Fruit fly (Drosophila melanogaster) whole organism, embryonic: ENCODE results near the gene nerfin-2.
A peak's percentile ranks its signal among the peaks of the same experiment; 100 is the strongest.

Experiments used
- CG10959 ChIP-seq: fragments of 200-800 bp; sonication (Bioruptor generic); IDR thresholded peaks from 2 replicates; pipeline ENCODE4 v1.3.6; 2022; ENCODE audit warnings: missing biosample characterization, missing genetic modification characterization
- CG12236 ChIP-seq: fragments of 200-800 bp; sonication (Bioruptor generic); optimal IDR thresholded peaks from 2 replicates; lab custom pipeline; 2016; ENCODE audit warnings: missing biosample characterization, missing genetic modification characterization
- CG12659 ChIP-seq: fragments of 200-800 bp; sonication (Bioruptor generic); optimal IDR thresholded peaks from 3 replicates; lab custom pipeline; 2017; ENCODE audit warnings: mild to moderate bottlenecking, missing biosample characterization, missing genetic modification reagents, missing genetic modification characterization
- CG14441 ChIP-seq: fragments of 200-800 bp; sonication (Bioruptor generic); IDR thresholded peaks from 2 replicates; pipeline ENCODE4 v1.3.6; 2022; ENCODE audit warnings: missing biosample characterization, missing genetic modification characterization
- CG1647 ChIP-seq: fragments of 200-800 bp; sonication (Bioruptor generic); optimal IDR thresholded peaks from 3 replicates; lab custom pipeline; 2016; ENCODE audit warnings: missing biosample characterization, missing genetic modification characterization
- CG16779 ChIP-seq: fragments of 200-800 bp; sonication (Bioruptor generic); IDR thresholded peaks from 2 replicates; pipeline ENCODE4 v1.3.6; 2022; ENCODE audit warnings: missing biosample characterization, missing genetic modification characterization
- CG18011 ChIP-seq: fragments of 200-800 bp; sonication (Bioruptor generic); optimal IDR thresholded peaks from 2 replicates; lab custom pipeline; 2017; ENCODE audit warnings: missing biosample characterization, missing genetic modification characterization, mild to moderate bottlenecking, moderate library complexity, missing genotype
- CG2129 ChIP-seq: fragments of 200-800 bp; sonication (Bioruptor generic); IDR thresholded peaks from 2 replicates; pipeline ENCODE4 v1.3.6; 2022; ENCODE audit warnings: missing biosample characterization, missing genetic modification characterization; ENCODE audit not compliant: partially characterized antibody
- CG2202 ChIP-seq: fragments of 200-800 bp; sonication (Bioruptor generic); optimal IDR thresholded peaks from 2 replicates; lab custom pipeline; 2018; ENCODE audit warnings: missing biosample characterization, mild to moderate bottlenecking, missing genetic modification characterization
- CG2875 ChIP-seq: fragments of 200-800 bp; sonication (Bioruptor generic); optimal IDR thresholded peaks from 2 replicates; lab custom pipeline; 2017; ENCODE audit warnings: missing biosample characterization, mild to moderate bottlenecking, missing genetic modification characterization, missing genetic modification reagents
- CG2889 ChIP-seq: fragments of 200-800 bp; sonication (Bioruptor generic); IDR thresholded peaks from 3 replicates; pipeline ENCODE4 v1.3.6; 2022; ENCODE audit warnings: missing biosample characterization, missing genetic modification characterization
- CG31365 ChIP-seq: fragments of 200-800 bp; sonication (Bioruptor generic); optimal IDR thresholded peaks from 2 replicates; lab custom pipeline; 2018; ENCODE audit warnings: missing biosample characterization, mild to moderate bottlenecking, missing genetic modification characterization
- CG3163 ChIP-seq: fragments of 200-800 bp; sonication (Bioruptor generic); optimal IDR thresholded peaks from 3 replicates; lab custom pipeline; 2016; ENCODE audit warnings: missing biosample characterization, missing genetic modification characterization
- CG4617 ChIP-seq: fragments of 200-800 bp; sonication (Bioruptor generic); optimal IDR thresholded peaks from 3 replicates; lab custom pipeline; 2016; ENCODE audit warnings: missing biosample characterization, missing genetic modification characterization, borderline replicate concordance
- CG6683 ChIP-seq: fragments of 200-800 bp; sonication (Bioruptor generic); optimal IDR thresholded peaks from 2 replicates; lab custom pipeline; 2017; ENCODE audit warnings: missing biosample characterization, mild to moderate bottlenecking, missing genetic modification characterization, missing genetic modification reagents
- CG6689 ChIP-seq: fragments of 200-800 bp; sonication (Bioruptor generic); IDR thresholded peaks from 2 replicates; pipeline ENCODE4 v1.3.6; 2022; ENCODE audit warnings: missing biosample characterization, missing genetic modification characterization
- CG6813 ChIP-seq: fragments of 200-800 bp; sonication (Bioruptor generic); optimal IDR thresholded peaks from 2 replicates; lab custom pipeline; 2017; ENCODE audit warnings: missing biosample characterization, missing genetic modification characterization, mild to moderate bottlenecking, moderate library complexity, missing genetic modification reagents
- CG7556 ChIP-seq: fragments of 200-800 bp; sonication (Bioruptor generic); optimal IDR thresholded peaks from 2 replicates; lab custom pipeline; 2017; ENCODE audit warnings: missing biosample characterization, mild to moderate bottlenecking, missing genetic modification characterization
- CG7987 ChIP-seq: fragments of 200-800 bp; sonication (Bioruptor generic); optimal IDR thresholded peaks from 2 replicates; lab custom pipeline; 2018; ENCODE audit warnings: missing biosample characterization, mild to moderate bottlenecking, missing genetic modification characterization, moderate library complexity
- CG8924 ChIP-seq: fragments of 200-800 bp; optimal IDR thresholded peaks from 3 replicates; lab custom pipeline; 2019; ENCODE audit warnings: missing biosample characterization, mild to moderate bottlenecking, missing genetic modification characterization, moderate library complexity
- ERR ChIP-seq: fragments of 200-800 bp; sonication (Bioruptor generic); optimal IDR thresholded peaks from 2 replicates; lab custom pipeline; 2016; ENCODE audit warnings: missing biosample characterization, missing genetic modification characterization
- Gsc ChIP-seq: fragments of 200-800 bp; sonication (Bioruptor generic); IDR thresholded peaks from 2 replicates; pipeline ENCODE4 v1.3.6; 2022; ENCODE audit warnings: missing biosample characterization, missing genetic modification characterization
- HmgD ChIP-seq: fragments of 200-800 bp; sonication (Bioruptor generic); optimal IDR thresholded peaks from 3 replicates; lab custom pipeline; 2016; ENCODE audit warnings: missing biosample characterization, missing genetic modification characterization
- Jarid2 ChIP-seq: fragments of 200-800 bp; sonication (Bioruptor generic); optimal IDR thresholded peaks from 3 replicates; lab custom pipeline; 2017; ENCODE audit warnings: mild to moderate bottlenecking, missing biosample characterization, missing genetic modification reagents, missing genetic modification characterization
- Mrtf ChIP-seq: fragments of 200-800 bp; sonication (Bioruptor generic); IDR thresholded peaks from 3 replicates; pipeline ENCODE4 v1.3.6; 2022; ENCODE audit warnings: missing biosample characterization, missing genetic modification characterization
- Ptx1 ChIP-seq: fragments of 200-800 bp; sonication (Bioruptor generic); IDR thresholded peaks from 2 replicates; pipeline ENCODE4 v1.3.6; 2022; ENCODE audit warnings: missing biosample characterization, missing genetic modification characterization
- Sry-δ ChIP-seq: fragments of 200-800 bp; sonication (Bioruptor generic); optimal IDR thresholded peaks from 2 replicates; lab custom pipeline; 2016; ENCODE audit warnings: missing biosample characterization, missing genetic modification characterization
- Xbp1 ChIP-seq: fragments of 200-800 bp; sonication (Bioruptor generic); optimal IDR thresholded peaks from 3 replicates; lab custom pipeline; 2016; ENCODE audit warnings: missing biosample characterization, mild to moderate bottlenecking, missing genetic modification characterization
- YL-1 ChIP-seq: fragments of 200-800 bp; sonication (Bioruptor generic); optimal IDR thresholded peaks from 3 replicates; lab custom pipeline; 2017; ENCODE audit warnings: missing biosample characterization, mild to moderate bottlenecking, missing genetic modification characterization
- ac ChIP-seq: fragments of 200-800 bp; sonication (Bioruptor generic); optimal IDR thresholded peaks from 3 replicates; lab custom pipeline; 2017; ENCODE audit warnings: missing biosample characterization, mild to moderate bottlenecking, missing genetic modification characterization
- cato ChIP-seq: fragments of 200-800 bp; sonication (Bioruptor generic); optimal IDR thresholded peaks from 2 replicates; lab custom pipeline; 2016; ENCODE audit warnings: missing biosample characterization, missing genetic modification characterization, borderline replicate concordance
- da ChIP-seq: fragments of 200-800 bp; sonication (Bioruptor generic); optimal IDR thresholded peaks from 2 replicates; lab custom pipeline; 2016; ENCODE audit warnings: missing biosample characterization, missing genetic modification characterization
- danr ChIP-seq: fragments of 200-800 bp; sonication (Bioruptor generic); IDR thresholded peaks from 2 replicates; pipeline ENCODE4 v1.3.6; 2022; ENCODE audit warnings: missing biosample characterization, missing genetic modification characterization
- dm ChIP-seq: fragments of 200-800 bp; sonication (Bioruptor generic); optimal IDR thresholded peaks from 3 replicates; lab custom pipeline; 2016; ENCODE audit warnings: missing biosample characterization, missing genetic modification characterization
- grau ChIP-seq: fragments of 200-800 bp; optimal IDR thresholded peaks from 3 replicates; lab custom pipeline; 2019; ENCODE audit warnings: missing biosample characterization, mild to moderate bottlenecking, missing genetic modification characterization, moderate library complexity
- grn ChIP-seq: fragments of 200-800 bp; sonication (Bioruptor generic); optimal IDR thresholded peaks from 3 replicates; lab custom pipeline; 2017; ENCODE audit warnings: missing biosample characterization, missing genetic modification characterization
- hb ChIP-seq: fragments of 200-800 bp; sonication (Bioruptor generic); IDR thresholded peaks from 3 replicates; pipeline ENCODE4 v1.3.6; 2022; ENCODE audit warnings: missing biosample characterization, missing genetic modification characterization; ENCODE audit not compliant: partially characterized antibody
- her ChIP-seq: fragments of 200-800 bp; sonication (Bioruptor generic); optimal IDR thresholded peaks from 2 replicates; lab custom pipeline; 2016; ENCODE audit warnings: missing biosample characterization, missing genetic modification characterization
- jigr1 ChIP-seq: fragments of 200-800 bp; sonication (Bioruptor generic); IDR thresholded peaks from 3 replicates; pipeline ENCODE4 v1.3.6; 2022; ENCODE audit warnings: missing biosample characterization, missing genetic modification characterization
- jing ChIP-seq: fragments of 200-800 bp; sonication (Bioruptor generic); optimal IDR thresholded peaks from 2 replicates; lab custom pipeline; 2018; ENCODE audit warnings: missing biosample characterization, mild to moderate bottlenecking, missing genetic modification characterization
- lab ChIP-seq: fragments of 200-800 bp; sonication (Bioruptor generic); optimal IDR thresholded peaks from 3 replicates; lab custom pipeline; 2017; ENCODE audit warnings: missing biosample characterization, missing genetic modification characterization, mild to moderate bottlenecking, moderate library complexity, missing genetic modification reagents
- odd ChIP-seq: fragments of 200-800 bp; sonication (Bioruptor generic); optimal IDR thresholded peaks from 2 replicates; lab custom pipeline; 2017; ENCODE audit warnings: missing biosample characterization, mild to moderate bottlenecking, missing genetic modification characterization
- peb ChIP-seq: fragments of 200-800 bp; sonication (Bioruptor generic); IDR thresholded peaks from 2 replicates; pipeline ENCODE4 v1.3.6; 2022; ENCODE audit warnings: missing biosample characterization, missing genetic modification characterization
- pita ChIP-seq: fragments of 200-800 bp; sonication (Bioruptor generic); optimal IDR thresholded peaks from 2 replicates; lab custom pipeline; 2017; ENCODE audit warnings: missing biosample characterization, mild to moderate bottlenecking, missing genetic modification characterization
- pum ChIP-seq: fragments of 200-800 bp; sonication (Bioruptor generic); optimal IDR thresholded peaks from 2 replicates; lab custom pipeline; 2016; ENCODE audit warnings: missing biosample characterization, missing genetic modification characterization
- sc ChIP-seq, 3 experiments: fragments of >200 bp in 2 of 3; fragments of 200-800 bp in 1 of 3; sonication (Bioruptor generic) in 1 of 3; optimal IDR thresholded peaks; 2 replicates in 2 of 3; 3 replicates in 1 of 3; lab custom pipeline; 2017; ENCODE audit warnings: mild to moderate bottlenecking in 1 of 3, missing biosample characterization in 1 of 3, missing genetic modification characterization in 1 of 3, missing genetic modification reagents in 1 of 3
- sqz ChIP-seq: fragments of 200-800 bp; sonication (Bioruptor generic); optimal IDR thresholded peaks from 3 replicates; lab custom pipeline; 2018; ENCODE audit warnings: missing biosample characterization, mild to moderate bottlenecking, missing genetic modification characterization
- sr ChIP-seq: fragments of 200-800 bp; sonication (Bioruptor generic); IDR thresholded peaks from 3 replicates; pipeline ENCODE4 v1.3.6; 2022; ENCODE audit warnings: missing biosample characterization, missing genetic modification characterization
- ssp ChIP-seq: fragments of 200-800 bp; sonication (Bioruptor generic); IDR thresholded peaks from 2 replicates; pipeline ENCODE4 v1.3.6; 2022; ENCODE audit warnings: missing biosample characterization, missing genetic modification characterization
- trem ChIP-seq: fragments of 200-800 bp; optimal IDR thresholded peaks from 3 replicates; lab custom pipeline; 2019; ENCODE audit warnings: missing biosample characterization, mild to moderate bottlenecking, missing genetic modification characterization, moderate library complexity
- unc-4 ChIP-seq: fragments of 200-800 bp; sonication (Bioruptor generic); IDR thresholded peaks from 2 replicates; pipeline ENCODE4 v1.3.6; 2022; ENCODE audit warnings: missing biosample characterization, missing genetic modification characterization; ENCODE audit not compliant: partially characterized antibody

nerfin-2 gene

dm6 chr3R:10109938-10110337 is 39.0 kb downstream of the nerfin-2 start, which contains the start of gene Fmr1 (continued):
- TF ChIP-seq CG2202 (tag; lab: Kevin White, UChicago), result no peak
- TF ChIP-seq odd, result no peak
- TF ChIP-seq CG12236, result peak; percentile 29
- TF ChIP-seq pita (GFP tag; lab: Kevin White, UChicago), result no peak
- peak; percentile 64 for TF ChIP-seq pum (GFP tag; lab: Kevin White, UChicago)
- no peak for TF ChIP-seq unc-4
- no peak for TF ChIP-seq jigr1 (GFP tag; lab: Robert Waterston, UW)
- TF ChIP-seq CG12659 (GFP tag; lab: Kevin White, UChicago), result peak; percentile 81
- TF ChIP-seq danr (GFP tag; lab: Robert Waterston, UW), result no peak
- TF ChIP-seq Sry-δ, result peak; percentile 71
- TF ChIP-seq CG16779 (GFP tag; lab: Robert Waterston, UW), result no peak
- TF ChIP-seq Ptx1 (GFP tag; lab: Robert Waterston, UW), result peak; percentile 55; the same call in 1 of the 2 replicates
- peak; percentile 32 for TF ChIP-seq CG8924 (tag; lab: Kevin White, UChicago)
- TF ChIP-seq peb (GFP tag; lab: Robert Waterston, UW), result no peak
- peak; percentile 89 for TF ChIP-seq trem (tag; lab: Kevin White, UChicago)
- no peak for TF ChIP-seq CG10959 (GFP tag; lab: Robert Waterston, UW)
- TF ChIP-seq YL-1 (GFP tag; lab: Kevin White, UChicago), result peak; percentile 17
- no peak for TF ChIP-seq CG31365 (tag; lab: Kevin White, UChicago)
- no peak for TF ChIP-seq Mrtf (GFP tag; lab: Robert Waterston, UW)
- no peak for TF ChIP-seq CG2875 (GFP tag; lab: Kevin White, UChicago)
- TF ChIP-seq CG1647 (GFP tag; lab: Kevin White, UChicago), result peak; percentile 53
- no peak for TF ChIP-seq jing (GFP tag; lab: Kevin White, UChicago)
- no peak for TF ChIP-seq ssp
- TF ChIP-seq Gsc (GFP tag; lab: Robert Waterston, UW), result no peak
- peak; percentile 47; the same call in 1 of the 2 replicates for TF ChIP-seq CG14441
- peak; percentile 61 for TF ChIP-seq dm
- TF ChIP-seq CG2129, result no peak
- no peak for TF ChIP-seq Jarid2
- peak; percentile 45 for TF ChIP-seq da (GFP tag; lab: Kevin White, UChicago)
- no peak for TF ChIP-seq sc (optimal IDR thresholded peaks at IDR 0.05; lab: Kevin White, UChicago)
- TF ChIP-seq sc (GFP tag; optimal IDR thresholded peaks at IDR 0.05; lab: Kevin White, UChicago), result no peak
- TF ChIP-seq CG7556 (GFP tag; lab: Kevin White, UChicago), result no peak
- TF ChIP-seq CG7987 (GFP tag; lab: Kevin White, UChicago), result peak; percentile 52
- no peak for TF ChIP-seq her (GFP tag; lab: Kevin White, UChicago)
- no peak for TF ChIP-seq CG6683
- peak; percentile 65 for TF ChIP-seq grau (tag; lab: Kevin White, UChicago)
- peak; percentile 54 for TF ChIP-seq HmgD
- TF ChIP-seq grn (GFP tag; lab: Kevin White, UChicago), result peak; percentile 70
- no peak for TF ChIP-seq cato (GFP tag; lab: Kevin White, UChicago)
- TF ChIP-seq CG4617 (GFP tag; lab: Kevin White, UChicago), result peak; percentile 63
- no peak for TF ChIP-seq ac (GFP tag; lab: Kevin White, UChicago)
- no peak for TF ChIP-seq CG2889 (GFP tag; lab: Robert Waterston, UW)
- TF ChIP-seq Xbp1 (GFP tag; lab: Kevin White, UChicago), result peak; percentile 63
- no peak for TF ChIP-seq sqz
- TF ChIP-seq sr, result no peak
- TF ChIP-seq CG6813 (GFP tag; lab: Kevin White, UChicago), result no peak
- TF ChIP-seq hb (GFP tag; lab: Robert Waterston, UW), result no peak
- peak; percentile 21 for TF ChIP-seq ERR
- peak; percentile 5 for TF ChIP-seq CG18011
- peak; percentile 41 for TF ChIP-seq CG3163 (GFP tag; lab: Kevin White, UChicago)
- no peak for TF ChIP-seq lab (GFP tag; lab: Kevin White, UChicago)
- TF ChIP-seq CG6689 (GFP tag; lab: Robert Waterston, UW), result peak; percentile 50; the same call in 1 of the 2 replicates
